Fruit fly (Drosophila melanogaster) whole organism, embryonic: Measurements from ENCODE around the gene Aef1.
A peak's percentile ranks its signal among the peaks of the same experiment; 100 is the strongest.

ENCODE experiments used
- Awh ChIP-seq: fragments of 200-800 bp; sonication (Bioruptor generic); IDR thresholded peaks from 2 replicates; pipeline ENCODE4, ENCODE4 v1.3.6; 2022; ENCODE audit warnings: missing biosample characterization, missing genetic modification characterization
- Blimp-1 ChIP-seq: fragments of 200-800 bp; sonication (Bioruptor generic); optimal IDR thresholded peaks from 3 replicates; lab custom pipeline; 2018; ENCODE audit warnings: missing biosample characterization, missing genetic modification characterization, mild to moderate bottlenecking, moderate library complexity, missing genetic modification reagents
- CG10274 ChIP-seq: fragments of 200-800 bp; sonication (Bioruptor generic); optimal IDR thresholded peaks from 3 replicates; lab custom pipeline; 2017; ENCODE audit warnings: missing biosample characterization, mild to moderate bottlenecking, missing genetic modification characterization
- CG11093 ChIP-seq: fragments of 200-800 bp; sonication (Bioruptor generic); IDR thresholded peaks from 3 replicates; pipeline ENCODE4 v1.3.6; 2022; ENCODE audit warnings: missing biosample characterization, missing genetic modification characterization
- CG11696 ChIP-seq: fragments of 200-800 bp; sonication (Bioruptor generic); IDR thresholded peaks from 2 replicates; pipeline ENCODE4 v1.3.6; 2022; ENCODE audit warnings: missing biosample characterization, missing genetic modification characterization
- CG12155 ChIP-seq: fragments of 200-800 bp; sonication (Bioruptor generic); optimal IDR thresholded peaks from 3 replicates; lab custom pipeline; 2016; ENCODE audit warnings: missing biosample characterization, missing genetic modification characterization
- CG12391 ChIP-seq: fragments of 200-800 bp; sonication (Bioruptor generic); optimal IDR thresholded peaks from 3 replicates; lab custom pipeline; 2018; ENCODE audit warnings: missing biosample characterization, mild to moderate bottlenecking, missing genetic modification characterization, moderate library complexity
- CG14014 ChIP-seq: fragments of 200-800 bp; sonication (Bioruptor generic); IDR thresholded peaks from 2 replicates; pipeline ENCODE4 v1.3.6; 2022; ENCODE audit warnings: missing biosample characterization, missing genetic modification characterization
- CG14860 ChIP-seq: fragments of 200-800 bp; sonication (Bioruptor generic); IDR thresholded peaks from 3 replicates; pipeline ENCODE4 v1.3.6; 2022; ENCODE audit warnings: missing biosample characterization, missing genetic modification characterization; ENCODE audit not compliant: partially characterized antibody
- CG2120 ChIP-seq: fragments of 200-800 bp; sonication (Bioruptor generic); optimal IDR thresholded peaks from 3 replicates; lab custom pipeline; 2016; ENCODE audit warnings: missing biosample characterization, missing genetic modification characterization
- CG2875 ChIP-seq: fragments of 200-800 bp; sonication (Bioruptor generic); optimal IDR thresholded peaks from 2 replicates; lab custom pipeline; 2017; ENCODE audit warnings: missing biosample characterization, mild to moderate bottlenecking, missing genetic modification characterization, missing genetic modification reagents
- CG2889 ChIP-seq: fragments of 200-800 bp; sonication (Bioruptor generic); IDR thresholded peaks from 3 replicates; pipeline ENCODE4 v1.3.6; 2022; ENCODE audit warnings: missing biosample characterization, missing genetic modification characterization
- CG3065 ChIP-seq: fragments of 200-800 bp; sonication (Bioruptor generic); optimal IDR thresholded peaks from 2 replicates; lab custom pipeline; 2016; ENCODE audit warnings: missing biosample characterization, missing genetic modification characterization
- CG6654 ChIP-seq: fragments of 200-800 bp; sonication (Bioruptor generic); optimal IDR thresholded peaks from 2 replicates; lab custom pipeline; 2017; ENCODE audit warnings: missing biosample characterization, mild to moderate bottlenecking, missing genetic modification characterization
- CG8478 ChIP-seq: fragments of >200 bp; optimal IDR thresholded peaks from 2 replicates; lab custom pipeline; 2018
- CG9215 ChIP-seq: fragments of 200-800 bp; sonication (Bioruptor generic); IDR thresholded peaks from 2 replicates; pipeline ENCODE4 v1.3.6; 2022; ENCODE audit warnings: missing biosample characterization, missing genetic modification characterization
- CG9437 ChIP-seq: fragments of 200-800 bp; sonication (Bioruptor generic); optimal IDR thresholded peaks from 2 replicates; lab custom pipeline; 2018; ENCODE audit warnings: missing biosample characterization, mild to moderate bottlenecking, missing genetic modification characterization
- CG9817 ChIP-seq: fragments of 200-800 bp; sonication (Bioruptor generic); optimal IDR thresholded peaks from 2 replicates; lab custom pipeline; 2018; ENCODE audit warnings: missing biosample characterization, mild to moderate bottlenecking, missing genetic modification characterization, moderate library complexity
- CG9876 ChIP-seq: fragments of 200-800 bp; sonication (Bioruptor generic); optimal IDR thresholded peaks from 2 replicates; lab custom pipeline; 2016; ENCODE audit warnings: missing biosample characterization, missing genetic modification characterization
- E2f2 ChIP-seq: fragments of 200-800 bp; sonication (Bioruptor generic); IDR thresholded peaks from 2 replicates; pipeline ENCODE4 v1.3.6; 2022; ENCODE audit warnings: missing biosample characterization, missing genetic modification characterization
- Eip74EF ChIP-seq, 2 experiments: fragments of 200-800 bp in 1 of 2; fragments of >200 bp in 1 of 2; sonication (Bioruptor generic) in 1 of 2; optimal IDR thresholded peaks; 2 replicates each; lab custom pipeline; 2017 to 2019; ENCODE audit warnings: missing biosample characterization in 2 of 2, missing genetic modification characterization in 2 of 2, mild to moderate bottlenecking in 1 of 2, moderate library complexity in 1 of 2
- HmgZ ChIP-seq: fragments of 200-800 bp; sonication (Bioruptor generic); optimal IDR thresholded peaks from 2 replicates; lab custom pipeline; 2018; ENCODE audit warnings: missing biosample characterization, mild to moderate bottlenecking, missing genetic modification characterization
- Lhr ChIP-seq: fragments of 200-800 bp; sonication (Bioruptor generic); optimal IDR thresholded peaks from 3 replicates; lab custom pipeline; 2017; ENCODE audit warnings: mild to moderate bottlenecking, missing biosample characterization, missing genetic modification reagents, missing genetic modification characterization
- Lim3 ChIP-seq: fragments of 200-800 bp; sonication (Bioruptor generic); IDR thresholded peaks from 2 replicates; pipeline ENCODE4 v1.3.6; 2022; ENCODE audit warnings: missing biosample characterization, missing genetic modification characterization
- NK7.1 ChIP-seq: fragments of 200-800 bp; sonication (Bioruptor generic); optimal IDR thresholded peaks from 3 replicates; lab custom pipeline; 2016; ENCODE audit warnings: missing biosample characterization, missing genetic modification characterization
- Nf-YC ChIP-seq: fragments of 200-800 bp; optimal IDR thresholded peaks from 3 replicates; lab custom pipeline; 2019; ENCODE audit warnings: missing biosample characterization, mild to moderate bottlenecking, missing genetic modification characterization, moderate library complexity
- Pdp1 ChIP-seq, 2 experiments: fragments of 200-800 bp; sonication (Bioruptor generic); optimal IDR thresholded peaks; 3 replicates each; lab custom pipeline; 2016; ENCODE audit warnings: missing biosample characterization in 2 of 2, missing genetic modification characterization in 2 of 2, mild to moderate bottlenecking in 1 of 2, moderate library complexity in 1 of 2
- Sin3A ChIP-seq: fragments of >200 bp; optimal IDR thresholded peaks from 2 replicates; lab custom pipeline; 2018
- bcd ChIP-seq: fragments of 200-800 bp; sonication (Bioruptor generic); optimal IDR thresholded peaks from 2 replicates; lab custom pipeline; 2017; ENCODE audit warnings: missing biosample characterization, mild to moderate bottlenecking, missing genetic modification characterization
- da ChIP-seq: fragments of 200-800 bp; sonication (Bioruptor generic); optimal IDR thresholded peaks from 2 replicates; lab custom pipeline; 2016; ENCODE audit warnings: missing biosample characterization, missing genetic modification characterization
- fd96Cb ChIP-seq: fragments of 200-800 bp; sonication (Bioruptor generic); optimal IDR thresholded peaks from 2 replicates; lab custom pipeline; 2018; ENCODE audit warnings: missing biosample characterization, mild to moderate bottlenecking, missing genetic modification characterization, moderate library complexity
- hb ChIP-seq: fragments of 200-800 bp; sonication (Bioruptor generic); IDR thresholded peaks from 3 replicates; pipeline ENCODE4 v1.3.6; 2022; ENCODE audit warnings: missing biosample characterization, missing genetic modification characterization; ENCODE audit not compliant: partially characterized antibody
- ind ChIP-seq: fragments of 200-800 bp; sonication (Bioruptor generic); optimal IDR thresholded peaks from 3 replicates; lab custom pipeline; 2016; ENCODE audit warnings: missing biosample characterization, missing genetic modification characterization
- jigr1 ChIP-seq: fragments of 200-800 bp; sonication (Bioruptor generic); IDR thresholded peaks from 3 replicates; pipeline ENCODE4 v1.3.6; 2022; ENCODE audit warnings: missing biosample characterization, missing genetic modification characterization
- mld ChIP-seq: fragments of 200-800 bp; sonication (Bioruptor generic); IDR thresholded peaks from 3 replicates; pipeline ENCODE4 v1.3.6; 2022; ENCODE audit warnings: missing biosample characterization, missing genetic modification characterization; ENCODE audit not compliant: partially characterized antibody
- oc ChIP-seq: fragments of 200-800 bp; sonication (Bioruptor generic); optimal IDR thresholded peaks from 2 replicates; lab custom pipeline; 2018; ENCODE audit warnings: missing biosample characterization, mild to moderate bottlenecking, missing genetic modification characterization, moderate library complexity
- org-1 ChIP-seq: fragments of 200-800 bp; sonication (Bioruptor generic); optimal IDR thresholded peaks from 2 replicates; lab custom pipeline; 2017; ENCODE audit warnings: missing biosample characterization, missing genetic modification characterization
- sc ChIP-seq, 3 experiments: fragments of >200 bp in 2 of 3; fragments of 200-800 bp in 1 of 3; sonication (Bioruptor generic) in 1 of 3; optimal IDR thresholded peaks; 2 replicates in 2 of 3; 3 replicates in 1 of 3; lab custom pipeline; 2017; ENCODE audit warnings: mild to moderate bottlenecking in 1 of 3, missing biosample characterization in 1 of 3, missing genetic modification characterization in 1 of 3, missing genetic modification reagents in 1 of 3
- tll ChIP-seq, 2 experiments: fragments of 200-800 bp in 1 of 2; fragments of >200 bp in 1 of 2; sonication (Bioruptor generic) in 1 of 2; optimal IDR thresholded peaks; 2 replicates each; lab custom pipeline; 2017 to 2019; ENCODE audit warnings: missing biosample characterization in 2 of 2, missing genetic modification characterization in 2 of 2, mild to moderate bottlenecking in 1 of 2, moderate library complexity in 1 of 2
- tup ChIP-seq: fragments of 200-800 bp; sonication (Bioruptor generic); optimal IDR thresholded peaks from 2 replicates; lab custom pipeline; 2016; ENCODE audit warnings: missing biosample characterization, mild to moderate bottlenecking, missing genetic modification characterization, moderate library complexity
- usp ChIP-seq: fragments of >200 bp; optimal IDR thresholded peaks from 2 replicates; lab custom pipeline; 2017; ENCODE audit warnings: missing biosample characterization, missing genetic modification characterization
- zfh1 ChIP-seq: fragments of 200-800 bp; sonication (Bioruptor generic); IDR thresholded peaks from 3 replicates; pipeline ENCODE4 v1.3.6; 2022; ENCODE audit warnings: missing biosample characterization, missing genetic modification characterization

Aef1 gene

dm6 chr3L:21417884-21418536 is 15.2 kb upstream of the Aef1 start (continued):
- TF ChIP-seq CG2120 (peak; percentile 57), tll (GFP tag; optimal IDR thresholded peaks at IDR 0.05; lab: Kevin White, UChicago) (no peak), sc (optimal IDR thresholded peaks at IDR 0.05; lab: Kevin White, UChicago) (no peak), sc (GFP tag; optimal IDR thresholded peaks at IDR 0.05; lab: Kevin White, UChicago) (peak; percentile 37), CG2889 (GFP tag; lab: Robert Waterston, UW) (no peak), CG6654 (GFP tag; lab: Kevin White, UChicago) (peak; percentile 5), E2f2 (GFP tag; lab: Robert Waterston, UW) (0 out of 2 replicates have a peak, but pooled peaks have one; percentile 20), CG14014 (GFP tag; lab: Robert Waterston, UW) (no peak), CG11093 (GFP tag; lab: Robert Waterston, UW) (no peak), bcd (peak; percentile 57), CG9437 (GFP tag; lab: Kevin White, UChicago) (peak; percentile 50), CG9817 (tag; lab: Kevin White, UChicago) (peak; percentile 18), usp (GFP tag; lab: Kevin White, UChicago) (no peak), CG10274 (no peak), CG12391 (tag; lab: Kevin White, UChicago) (no peak), CG9876 (GFP tag; lab: Kevin White, UChicago) (no peak), CG9215 (GFP tag; lab: Robert Waterston, UW) (0 out of 2 replicates have a peak, but pooled peaks have one; percentile 53), zfh1 (GFP tag; lab: Robert Waterston, UW) (0 out of 3 replicates have a peak, but pooled peaks have one; percentile 16), Eip74EF (GFP tag; optimal IDR thresholded peaks at IDR 0.05; lab: Kevin White, UChicago) (peak in 1 of 2 experiments; percentile 39), NK7.1 (GFP tag; lab: Kevin White, UChicago) (no peak), org-1 (GFP tag; lab: Kevin White, UChicago) (peak; percentile 25), ind (GFP tag; lab: Kevin White, UChicago) (peak; percentile 39), Pdp1 (GFP tag; optimal IDR thresholded peaks at IDR 0.05; lab: Kevin White, UChicago) (no peak), CG2875 (GFP tag; lab: Kevin White, UChicago) (no peak), mld (GFP tag; lab: Robert Waterston, UW) (no peak), da (GFP tag; lab: Kevin White, UChicago) (no peak), CG12155 (GFP tag; lab: Kevin White, UChicago) (peak; percentile 33), Blimp-1 (peak; percentile 63), oc (tag; lab: Kevin White, UChicago) (peak; percentile 73), Lim3 (no peak), tup (GFP tag; lab: Kevin White, UChicago) (no peak), hb (GFP tag; lab: Robert Waterston, UW) (no peak), CG3065 (GFP tag; lab: Kevin White, UChicago) (no peak), HmgZ (tag; lab: Kevin White, UChicago) (peak; percentile 0), jigr1 (GFP tag; lab: Robert Waterston, UW) (no peak), fd96Cb (tag; lab: Kevin White, UChicago) (peak; percentile 49), Sin3A (lab: Kevin White, UChicago) (no peak), CG14860 (no peak), Lhr (GFP tag; lab: Kevin White, UChicago) (no peak), Awh (GFP tag; lab: Robert Waterston, UW) (0 out of 2 replicates have a peak, but pooled peaks have one; percentile 39), CG11696 (GFP tag; lab: Robert Waterston, UW) (no peak), Nf-YC (tag; lab: Kevin White, UChicago) (no peak), CG8478 (no peak)
